Fruit fly (Drosophila melanogaster): Measurements from ENCODE around the gene Or85f.

Gene Or85f

dm6 chr3R:9434543-9435407 lies 36.8 kb downstream of the Or85f start (continued):
- TF ChIP-seq CG32772 (GFP tag; IDR thresholded peaks at IDR 0.05), result peak; percentile 86
- peak; percentile 72 for TF ChIP-seq CG9437 (GFP tag; optimal IDR thresholded peaks at IDR 0.05)
- TF ChIP-seq CG2199 (GFP tag; IDR thresholded peaks at IDR 0.05), result peak; percentile 50; the same call in 1 of the 3 replicates
- TF ChIP-seq Vsx1 (GFP tag; optimal IDR thresholded peaks at IDR 0.05), result peak; percentile 88
- no peak for TF ChIP-seq pzg (GFP tag; optimal IDR thresholded peaks at IDR 0.05)
- TF ChIP-seq CG10565 (GFP tag; optimal IDR thresholded peaks at IDR 0.05), result no peak
- peak; percentile 48 for TF ChIP-seq CG4617 (GFP tag; optimal IDR thresholded peaks at IDR 0.05; ENCODE audit: borderline replicate concordance)
- no peak for TF ChIP-seq vnd (GFP tag; IDR thresholded peaks at IDR 0.05; ENCODE audit: partially characterized antibody)
- TF ChIP-seq CG34224 (GFP tag; IDR thresholded peaks at IDR 0.05; ENCODE audit: partially characterized antibody), result no peak
- TF ChIP-seq Stat92E (GFP tag; optimal IDR thresholded peaks at IDR 0.05), result no peak
- TF ChIP-seq Aef1 (GFP tag; IDR thresholded peaks at IDR 0.05), result peak; percentile 51
- TF ChIP-seq tin (GFP tag; optimal IDR thresholded peaks at IDR 0.05), result peak; percentile 74
- TF ChIP-seq hkb (optimal IDR thresholded peaks at IDR 0.05), result no peak
- TF ChIP-seq hkb (GFP tag; IDR thresholded peaks at IDR 0.05), result peak; percentile 91
- TF ChIP-seq CG13624 (GFP tag; optimal IDR thresholded peaks at IDR 0.05), result peak; percentile 84
- TF ChIP-seq CG13775 (GFP tag; optimal IDR thresholded peaks at IDR 0.05), result peak; percentile 76
- no peak for TF ChIP-seq CG6791 (GFP tag; IDR thresholded peaks at IDR 0.05; ENCODE audit: partially characterized antibody)
- peak; percentile 44 for TF ChIP-seq CG31388 (GFP tag; optimal IDR thresholded peaks at IDR 0.05)
- peak; percentile 16 for TF ChIP-seq CG7928 (GFP tag; optimal IDR thresholded peaks at IDR 0.05)
- no peak for TF ChIP-seq D (optimal IDR thresholded peaks at IDR 0.05)
- peak; percentile 72 for TF ChIP-seq D (GFP tag; optimal IDR thresholded peaks at IDR 0.05)
- peak; percentile 78 for TF ChIP-seq jumu (GFP tag; optimal IDR thresholded peaks at IDR 0.05)
- TF ChIP-seq CG1832 (GFP tag; optimal IDR thresholded peaks at IDR 0.05), result no peak
- TF ChIP-seq kah (GFP tag; optimal IDR thresholded peaks at IDR 0.05), result peak; percentile 56
- peak; percentile 61 for TF ChIP-seq CG1529 (GFP tag; optimal IDR thresholded peaks at IDR 0.05)
- peak; percentile 35 for TF ChIP-seq grn (GFP tag; optimal IDR thresholded peaks at IDR 0.05)
- TF ChIP-seq CG15514 (GFP tag; optimal IDR thresholded peaks at IDR 0.05), result peak; percentile 80
- TF ChIP-seq Elba2 (GFP tag; optimal IDR thresholded peaks at IDR 0.05), result no peak
- peak; percentile 84 for TF ChIP-seq lmd (GFP tag; IDR thresholded peaks at IDR 0.05)
- TF ChIP-seq CG5953 (GFP tag; IDR thresholded peaks at IDR 0.05), result peak; percentile 68
- peak; percentile 84 for TF ChIP-seq CG10366 (GFP tag; IDR thresholded peaks at IDR 0.05)
- peak; percentile 91 for TF ChIP-seq CG12391 (tag; optimal IDR thresholded peaks at IDR 0.05)
- TF ChIP-seq CG3838 (GFP tag; optimal IDR thresholded peaks at IDR 0.05), result peak; percentile 38
- peak; percentile 47 for TF ChIP-seq Sry-δ (GFP tag; optimal IDR thresholded peaks at IDR 0.05)
- TF ChIP-seq Scr (GFP tag; IDR thresholded peaks at IDR 0.05; ENCODE audit: partially characterized antibody), result no peak
- TF ChIP-seq ham (GFP tag; IDR thresholded peaks at IDR 0.05), result 0 out of 2 replicates have a peak, but pooled peaks have one; percentile 10
- TF ChIP-seq CG7372 (GFP tag; IDR thresholded peaks at IDR 0.05), result peak; percentile 54; the same call in 1 of the 2 replicates
- TF ChIP-seq CG2116 (GFP tag; optimal IDR thresholded peaks at IDR 0.05), result peak; percentile 64
- peak; percentile 76 for TF ChIP-seq BtbVII (GFP tag; optimal IDR thresholded peaks at IDR 0.05)
- peak; percentile 38 for TF ChIP-seq MTF-1 (GFP tag; optimal IDR thresholded peaks at IDR 0.05; ENCODE audit: borderline replicate concordance)
- no peak for TF ChIP-seq Dip2 (GFP tag; IDR thresholded peaks at IDR 0.05)
- TF ChIP-seq z (GFP tag; IDR thresholded peaks at IDR 0.05), result no peak
- peak; percentile 69 for TF ChIP-seq CG15601 (tag; optimal IDR thresholded peaks at IDR 0.05)
- peak; percentile 65 for TF ChIP-seq CG10462 (GFP tag; optimal IDR thresholded peaks at IDR 0.05)
- TF ChIP-seq en (GFP tag; optimal IDR thresholded peaks at IDR 0.05), result peak; percentile 41
- TF ChIP-seq stc (GFP tag; IDR thresholded peaks at IDR 0.05), result peak; percentile 80
- TF ChIP-seq CG4424 (GFP tag; optimal IDR thresholded peaks at IDR 0.05), result peak; percentile 86
- peak; percentile 92 for TF ChIP-seq Ada2b (GFP tag; IDR thresholded peaks at IDR 0.05)
- peak; percentile 83 for TF ChIP-seq esg (GFP tag; conservative IDR thresholded peaks at IDR 0.05)
